Fruit fly (Drosophila melanogaster) whole organism, prepupa: ENCODE results near the gene CG31937.

ENCODE experiments used
- Blimp-1 ChIP-seq: fragments of 200-800 bp; sonication (Bioruptor generic); optimal IDR thresholded peaks from 3 replicates; lab custom pipeline; 2017; ENCODE audit warnings: missing biosample characterization, missing genetic modification characterization, mild to moderate bottlenecking, moderate library complexity, missing genetic modification reagents
- CG10631 ChIP-seq: fragments of 200-800 bp; sonication (Bioruptor generic); optimal IDR thresholded peaks from 2 replicates; lab custom pipeline; 2016; ENCODE audit warnings: missing biosample characterization, missing genetic modification characterization
- CG10669 ChIP-seq: fragments of 200-800 bp; sonication (Bioruptor generic); optimal IDR thresholded peaks from 3 replicates; lab custom pipeline; 2018; ENCODE audit warnings: missing biosample characterization, mild to moderate bottlenecking, missing genetic modification characterization, moderate library complexity
- CG11762 ChIP-seq: fragments of 200-800 bp; sonication (Bioruptor generic); optimal IDR thresholded peaks from 3 replicates; lab custom pipeline; 2016; ENCODE audit warnings: missing biosample characterization, missing genetic modification characterization; ENCODE audit not compliant: insufficient read depth
- CG15336 ChIP-seq: fragments of 200-800 bp; sonication (Bioruptor generic); IDR thresholded peaks from 2 replicates; pipeline ENCODE4 v1.3.6; 2022; ENCODE audit warnings: missing biosample characterization, missing genetic modification characterization
- CG1621 ChIP-seq: fragments of 200-800 bp; sonication (Bioruptor generic); optimal IDR thresholded peaks from 3 replicates; lab custom pipeline; 2018; ENCODE audit warnings: missing biosample characterization, mild to moderate bottlenecking, missing genetic modification characterization
- CG16779 ChIP-seq: fragments of 200-800 bp; sonication (Bioruptor generic); optimal IDR thresholded peaks from 3 replicates; lab custom pipeline; 2017; ENCODE audit warnings: missing biosample characterization, mild to moderate bottlenecking, missing genetic modification characterization
- CG3032 ChIP-seq: fragments of 200-800 bp; optimal IDR thresholded peaks from 2 replicates; lab custom pipeline; 2019; ENCODE audit warnings: missing biosample characterization, mild to moderate bottlenecking, missing genetic modification characterization, moderate library complexity
- CG31627 ChIP-seq: fragments of 200-800 bp; sonication (Bioruptor generic); optimal IDR thresholded peaks from 3 replicates; lab custom pipeline; 2016; ENCODE audit warnings: missing biosample characterization, missing genetic modification characterization
- CG32006 ChIP-seq: fragments of 200-800 bp; sonication (Bioruptor generic); optimal IDR thresholded peaks from 3 replicates; lab custom pipeline; 2017; ENCODE audit warnings: missing biosample characterization, mild to moderate bottlenecking, missing genetic modification characterization
- CG34406 ChIP-seq: fragments of 200-800 bp; sonication (Bioruptor generic); optimal IDR thresholded peaks from 3 replicates; lab custom pipeline; 2016; ENCODE audit warnings: missing biosample characterization, missing genetic modification characterization
- CG3919 ChIP-seq: fragments of 200-800 bp; sonication (Bioruptor generic); optimal IDR thresholded peaks from 3 replicates; lab custom pipeline; 2016; ENCODE audit warnings: missing biosample characterization, missing genetic modification characterization
- CG6276 ChIP-seq: fragments of 200-800 bp; sonication (Bioruptor generic); optimal IDR thresholded peaks from 2 replicates; lab custom pipeline; 2017; ENCODE audit warnings: missing biosample characterization, mild to moderate bottlenecking, missing genetic modification characterization
- CG6792 ChIP-seq: fragments of 200-800 bp; sonication (Bioruptor generic); optimal IDR thresholded peaks from 3 replicates; lab custom pipeline; 2016; ENCODE audit warnings: missing biosample characterization, missing genetic modification characterization
- CG6808 ChIP-seq: fragments of 200-800 bp; sonication (Bioruptor generic); optimal IDR thresholded peaks from 3 replicates; lab custom pipeline; 2017; ENCODE audit warnings: missing biosample characterization, missing genetic modification characterization, mild to moderate bottlenecking, moderate library complexity, missing genetic modification reagents
- CG6854 ChIP-seq: fragments of 200-800 bp; sonication (Bioruptor generic); optimal IDR thresholded peaks from 2 replicates; lab custom pipeline; 2017; ENCODE audit warnings: missing biosample characterization, mild to moderate bottlenecking, missing genetic modification characterization
- CG7368 ChIP-seq: fragments of 200-800 bp; sonication (Bioruptor generic); optimal IDR thresholded peaks from 3 replicates; lab custom pipeline; 2016; ENCODE audit warnings: missing biosample characterization, missing genetic modification characterization
- CG8119 ChIP-seq: fragments of 200-800 bp; sonication (Bioruptor generic); IDR thresholded peaks from 3 replicates; pipeline ENCODE4 v1.3.6; 2022; ENCODE audit warnings: missing biosample characterization, missing genetic modification characterization
- CG8319 ChIP-seq: fragments of 200-800 bp; sonication (Bioruptor generic); optimal IDR thresholded peaks from 3 replicates; lab custom pipeline; 2016; ENCODE audit warnings: missing biosample characterization, missing genetic modification characterization
- CG8632 ChIP-seq: fragments of 200-800 bp; sonication (Bioruptor generic); optimal IDR thresholded peaks from 3 replicates; lab custom pipeline; 2016; ENCODE audit warnings: missing biosample characterization, missing genetic modification characterization
- CG9139 ChIP-seq: fragments of 200-800 bp; sonication (Bioruptor generic); optimal IDR thresholded peaks from 3 replicates; lab custom pipeline; 2017; ENCODE audit warnings: missing biosample characterization, mild to moderate bottlenecking, missing genetic modification characterization
- Eip75B ChIP-seq: fragments of 200-800 bp; sonication (Bioruptor generic); optimal IDR thresholded peaks from 3 replicates; lab custom pipeline; 2016; ENCODE audit warnings: missing biosample characterization, missing genetic modification characterization
- Eip78C ChIP-seq: fragments of 200-800 bp; sonication (Bioruptor generic); peaks from one replicate; lab custom pipeline; 2016; ENCODE audit warnings: missing biosample characterization, missing genetic modification characterization
- Eip93F ChIP-seq: fragments of 200-800 bp; sonication (Bioruptor generic); optimal IDR thresholded peaks from 2 replicates; lab custom pipeline; 2016; ENCODE audit warnings: missing biosample characterization, mild to moderate bottlenecking, missing genetic modification characterization
- Ets21C ChIP-seq: fragments of 200-800 bp; sonication (Bioruptor generic); optimal IDR thresholded peaks from 3 replicates; lab custom pipeline; 2016; ENCODE audit warnings: missing biosample characterization, missing genetic modification characterization
- Ets96B ChIP-seq: fragments of 200-800 bp; optimal IDR thresholded peaks from 2 replicates; lab custom pipeline; 2019; ENCODE audit warnings: missing biosample characterization, mild to moderate bottlenecking, missing genetic modification characterization, moderate library complexity
- Gug ChIP-seq: fragments of 200-800 bp; sonication (Bioruptor generic); IDR thresholded peaks from 2 replicates; pipeline ENCODE4 v1.3.6; 2022; ENCODE audit warnings: missing biosample characterization, missing genetic modification characterization
- Hr38 ChIP-seq: sonication (Bioruptor generic); optimal IDR thresholded peaks from 2 replicates; lab custom pipeline; 2016; ENCODE audit warnings: missing biosample characterization, missing genetic modification characterization
- Hr39 ChIP-seq: fragments of 200-800 bp; sonication (Bioruptor generic); optimal IDR thresholded peaks from 2 replicates; lab custom pipeline; 2016; ENCODE audit warnings: missing biosample characterization, missing genetic modification characterization
- Hr4 ChIP-seq: fragments of 200-800 bp; sonication (Bioruptor generic); optimal IDR thresholded peaks from 3 replicates; lab custom pipeline; 2016; ENCODE audit warnings: missing biosample characterization, missing genetic modification characterization
- Lpt ChIP-seq: fragments of 200-800 bp; sonication (Bioruptor generic); optimal IDR thresholded peaks from 3 replicates; lab custom pipeline; 2016; ENCODE audit warnings: missing biosample characterization, missing genetic modification characterization
- Met ChIP-seq: fragments of 200-800 bp; sonication (Bioruptor generic); optimal IDR thresholded peaks from 3 replicates; lab custom pipeline; 2016; ENCODE audit warnings: missing biosample characterization, missing genetic modification characterization
- OdsH ChIP-seq: fragments of 200-800 bp; sonication (Bioruptor generic); optimal IDR thresholded peaks from 3 replicates; lab custom pipeline; 2016; ENCODE audit warnings: missing biosample characterization, missing genetic modification characterization
- Sox14 ChIP-seq: fragments of 200-800 bp; sonication (Bioruptor generic); optimal IDR thresholded peaks from 3 replicates; lab custom pipeline; 2016; ENCODE audit warnings: missing biosample characterization, missing genetic modification characterization
- achi ChIP-seq: fragments of 200-800 bp; sonication (Bioruptor generic); optimal IDR thresholded peaks from 3 replicates; lab custom pipeline; 2016; ENCODE audit warnings: missing biosample characterization, missing genetic modification characterization
- acj6 ChIP-seq: fragments of 200-800 bp; sonication (Bioruptor generic); optimal IDR thresholded peaks from 3 replicates; lab custom pipeline; 2016; ENCODE audit warnings: missing biosample characterization, missing genetic modification characterization
- cyc ChIP-seq: fragments of 200-800 bp; sonication (Bioruptor generic); optimal IDR thresholded peaks from 3 replicates; lab custom pipeline; 2016; ENCODE audit warnings: missing biosample characterization, missing genetic modification characterization
- dac ChIP-seq: fragments of 200-800 bp; sonication (Bioruptor generic); optimal IDR thresholded peaks from 2 replicates; lab custom pipeline; 2017; ENCODE audit warnings: missing biosample characterization, mild to moderate bottlenecking, missing genetic modification characterization
- dsx ChIP-seq: fragments of 200-800 bp; optimal IDR thresholded peaks from 3 replicates; lab custom pipeline; 2019; ENCODE audit warnings: missing biosample characterization, mild to moderate bottlenecking, missing genetic modification characterization, moderate library complexity; ENCODE audit not compliant: poor library complexity, severe bottlenecking
- eg ChIP-seq: fragments of 200-800 bp; sonication (Bioruptor generic); IDR thresholded peaks from 3 replicates; pipeline ENCODE4 v1.3.6; 2022; ENCODE audit warnings: missing biosample characterization, missing genetic modification characterization
- esn ChIP-seq: fragments of 200-800 bp; sonication (Bioruptor generic); optimal IDR thresholded peaks from 2 replicates; lab custom pipeline; 2016; ENCODE audit warnings: missing biosample characterization, mild to moderate bottlenecking, missing genetic modification characterization, moderate library complexity
- fd59A ChIP-seq: fragments of 200-800 bp; sonication (Bioruptor generic); optimal IDR thresholded peaks from 2 replicates; lab custom pipeline; 2017; ENCODE audit warnings: missing biosample characterization, mild to moderate bottlenecking, missing genetic modification characterization, missing genetic modification reagents
- fd85E ChIP-seq: fragments of 200-800 bp; sonication (Bioruptor generic); optimal IDR thresholded peaks from 3 replicates; lab custom pipeline; 2016; ENCODE audit warnings: missing biosample characterization, missing genetic modification characterization
- fkh ChIP-seq: fragments of 200-800 bp; sonication (Bioruptor generic); optimal IDR thresholded peaks from 3 replicates; lab custom pipeline; 2017; ENCODE audit warnings: missing biosample characterization, mild to moderate bottlenecking, missing genetic modification characterization, moderate library complexity
- lz ChIP-seq: fragments of 200-800 bp; sonication (Bioruptor generic); optimal IDR thresholded peaks from 3 replicates; lab custom pipeline; 2016; ENCODE audit warnings: missing biosample characterization, missing genetic modification characterization
- net ChIP-seq: fragments of 200-800 bp; sonication (Bioruptor generic); optimal IDR thresholded peaks from 3 replicates; lab custom pipeline; 2016; ENCODE audit warnings: missing biosample characterization, missing genetic modification characterization
- pdm3 ChIP-seq: fragments of 200-800 bp; sonication (Bioruptor generic); optimal IDR thresholded peaks from 3 replicates; lab custom pipeline; 2016; ENCODE audit warnings: missing biosample characterization, missing genetic modification characterization
- spab ChIP-seq: fragments of 200-800 bp; sonication (Bioruptor generic); optimal IDR thresholded peaks from 2 replicates; lab custom pipeline; 2017; ENCODE audit warnings: missing biosample characterization, mild to moderate bottlenecking, missing genetic modification characterization, missing genetic modification reagents
- ss ChIP-seq, 2 experiments: fragments of 200-800 bp; sonication (Bioruptor generic); optimal IDR thresholded peaks; 2 replicates in 1 of 2; 3 replicates in 1 of 2; lab custom pipeline; 2017 to 2018; ENCODE audit warnings: mild to moderate bottlenecking in 2 of 2, missing biosample characterization in 2 of 2, missing genetic modification characterization in 2 of 2, moderate library complexity in 1 of 2
- svp ChIP-seq: fragments of 200-800 bp; sonication (Bioruptor generic); peaks from one replicate; lab custom pipeline; 2016; ENCODE audit warnings: missing biosample characterization, missing genetic modification characterization
- topi ChIP-seq: fragments of 200-800 bp; sonication (Bioruptor generic); optimal IDR thresholded peaks from 3 replicates; lab custom pipeline; 2016; ENCODE audit warnings: missing biosample characterization, missing genetic modification characterization
- vri ChIP-seq: fragments of 200-800 bp; sonication (Bioruptor generic); optimal IDR thresholded peaks from 3 replicates; lab custom pipeline; 2016; ENCODE audit warnings: missing biosample characterization, mild to moderate bottlenecking, missing genetic modification characterization

The CG31937 gene

DNA sequence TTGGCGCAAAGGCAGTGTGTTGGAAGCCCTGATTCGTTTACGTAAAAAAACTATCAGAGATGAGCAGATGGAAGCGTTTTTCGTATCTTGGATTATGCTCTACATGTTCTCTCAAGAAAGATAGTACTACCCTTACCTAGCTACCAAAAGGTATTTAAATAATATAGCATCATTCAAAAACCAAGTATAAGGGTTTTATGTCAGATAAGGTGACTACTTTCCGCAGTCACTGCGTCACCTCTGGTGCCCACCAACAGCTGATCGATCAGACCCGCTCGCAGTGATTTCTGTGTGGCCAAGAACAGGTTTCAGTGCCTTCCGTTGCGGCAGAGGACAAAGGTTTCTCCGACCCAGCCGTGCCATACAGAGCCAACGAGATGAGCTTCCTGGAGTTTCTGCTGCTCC, at the start of gene CG31937, which contains the start of gene Eno:
Gene CG31937, plus strand, starts transcription at position 281 of the 405 bp plus-strand sequence.
Gene Eno, minus strand, starts transcription at position 30 of the 405 bp plus-strand sequence.
- TF ChIP-seq eg (GFP tag; lab: Robert Waterston, UW) (peak; percentile 42; the same call in 2 of the 3 replicates), net (peak; percentile 57), CG15336 (peak; percentile 61), achi (GFP tag; lab: Kevin White, UChicago) (peak; percentile 47), CG3032 (tag; lab: Kevin White, UChicago) (peak; percentile 54), fd59A (GFP tag; lab: Kevin White, UChicago) (no peak), Sox14 (GFP tag; lab: Kevin White, UChicago) (peak; percentile 81), spab (GFP tag; lab: Kevin White, UChicago) (no peak), CG6808 (peak; percentile 42), CG6276 (peak; percentile 56), Ets96B (peak; percentile 15), ss (GFP tag; optimal IDR thresholded peaks at IDR 0.05; lab: Kevin White, UChicago) (peak in 1 of 2 experiments; percentile 30), dsx (peak; percentile 15), CG8632 (GFP tag; lab: Kevin White, UChicago) (no peak), fkh (GFP tag; lab: Kevin White, UChicago) (no peak), CG8319 (GFP tag; lab: Kevin White, UChicago) (no peak), fd85E (GFP tag; lab: Kevin White, UChicago) (no peak), esn (peak; percentile 74), lz (GFP tag; lab: Kevin White, UChicago) (peak; percentile 47), Lpt (peak; percentile 28), Gug (GFP tag; lab: Robert Waterston, UW) (peak; percentile 49), CG8119 (GFP tag; lab: Robert Waterston, UW) (peak; percentile 67), CG11762 (GFP tag; lab: Kevin White, UChicago) (peak; percentile 34), svp (GFP tag; lab: Kevin White, UChicago) (peak; percentile 85), Hr38 (peak; percentile 13), CG6854 (GFP tag; lab: Kevin White, UChicago) (peak; percentile 21), OdsH (GFP tag; lab: Kevin White, UChicago) (peak; percentile 72), CG34406 (GFP tag; lab: Kevin White, UChicago) (peak; percentile 19), vri (GFP tag; lab: Kevin White, UChicago) (peak; percentile 55), Eip75B (GFP tag; lab: Kevin White, UChicago) (peak; percentile 43), CG9139 (GFP tag; lab: Kevin White, UChicago) (peak; percentile 14), cyc (peak; percentile 32), Blimp-1 (no peak), CG6792 (GFP tag; lab: Kevin White, UChicago) (peak; percentile 9), Hr39 (GFP tag; lab: Kevin White, UChicago) (peak; percentile 51), CG10669 (GFP tag; lab: Kevin White, UChicago) (peak; percentile 1), CG7368 (peak; percentile 7), CG32006 (GFP tag; lab: Kevin White, UChicago) (peak; percentile 74), topi (peak; percentile 49), CG10631 (GFP tag; lab: Kevin White, UChicago) (peak; percentile 54), pdm3 (peak; percentile 76), Eip78C (GFP tag; lab: Kevin White, UChicago) (peak; percentile 76), Met (GFP tag; lab: Kevin White, UChicago) (peak; percentile 48), dac (peak; percentile 73), CG31627 (GFP tag; lab: Kevin White, UChicago) (peak; percentile 51), Ets21C (GFP tag; lab: Kevin White, UChicago) (peak; percentile 41), Hr4 (GFP tag; lab: Kevin White, UChicago) (peak; percentile 77), acj6 (GFP tag; lab: Kevin White, UChicago) (peak; percentile 44), Eip93F (no peak), CG3919 (peak; percentile 51), CG1621 (tag; lab: Kevin White, UChicago) (peak; percentile 41), CG16779 (tag; lab: Kevin White, UChicago) (peak; percentile 16)
